Worm (Caenorhabditis elegans) whole organism, young adult: ENCODE measurements around the gene osta-2.
A peak's percentile ranks its signal among the peaks of the same experiment; 100 is the strongest.

Experiments
- B0019.2 ChIP-seq: fragments of 200-800 bp; sonication (Bioruptor generic); conservative IDR thresholded peaks from 2 replicates; pipeline ENCODE4 v1.3.6; 2022; ENCODE audit warnings: missing genetic modification reagents, missing genetic modification characterization, missing compliant biosample characterization
- B0336.3 ChIP-seq: fragments of 200-800 bp; sonication (Bioruptor generic); IDR thresholded peaks from 2 replicates; pipeline ENCODE4 v1.3.6; 2022; ENCODE audit warnings: missing genetic modification characterization, missing compliant biosample characterization
- C06A6.2 ChIP-seq: fragments of 200-800 bp; sonication (Bioruptor generic); conservative IDR thresholded peaks from 2 replicates; pipeline ENCODE4 v1.3.6; 2022; ENCODE audit warnings: missing genetic modification characterization, missing compliant biosample characterization
- C17E4.6 ChIP-seq: fragments of 200-800 bp; sonication (Bioruptor generic); IDR thresholded peaks from 2 replicates; pipeline ENCODE4 v1.3.6; 2022; ENCODE audit warnings: missing genetic modification reagents, missing genetic modification characterization, missing compliant biosample characterization
- F23B12.7 ChIP-seq: sonication (generic microtip); optimal IDR thresholded peaks from 2 replicates; lab custom pipeline; 2017; ENCODE audit warnings: missing genetic modification characterization, mild to moderate bottlenecking, missing compliant biosample characterization, antibody characterized with exemption, moderate library complexity; ENCODE audit not compliant: insufficient read depth
- F52B5.7 ChIP-seq: sonication (generic microtip); optimal IDR thresholded peaks from 2 replicates; lab custom pipeline; 2016; ENCODE audit warnings: mild to moderate bottlenecking, missing genetic modification characterization, missing compliant biosample characterization
- F55B11.4 ChIP-seq: sonication (generic microtip); optimal IDR thresholded peaks from 2 replicates; lab custom pipeline; 2016; ENCODE audit warnings: missing compliant biosample characterization, missing genetic modification characterization, borderline replicate concordance; ENCODE audit not compliant: insufficient read depth
- F57A8.1 ChIP-seq: fragments of 200-800 bp; sonication (Bioruptor generic); optimal IDR thresholded peaks from 2 replicates; lab custom pipeline; 2018; ENCODE audit warnings: mild to moderate bottlenecking, missing genetic modification characterization, moderate library complexity, missing compliant biosample characterization
- Y53F4B.3 ChIP-seq: fragments of 200-800 bp; sonication (Bioruptor generic); IDR thresholded peaks from 2 replicates; pipeline ENCODE4 v1.3.6; 2022; ENCODE audit warnings: missing genetic modification reagents, missing genetic modification characterization, missing compliant biosample characterization
- Y56A3A.18 ChIP-seq: fragments of 200-800 bp; sonication (Bioruptor generic); IDR thresholded peaks from 2 replicates; pipeline ENCODE4 v1.3.6; 2022; ENCODE audit warnings: missing genetic modification reagents, missing genetic modification characterization, missing compliant biosample characterization
- Y95B8A.8 ChIP-seq: fragments of 200-800 bp; sonication (Bioruptor generic); IDR thresholded peaks from 2 replicates; pipeline ENCODE4 v1.3.6; 2022; ENCODE audit warnings: missing genetic modification reagents, missing genetic modification characterization, missing compliant biosample characterization
- ZK185.1 ChIP-seq: sonication (generic microtip); optimal IDR thresholded peaks from 2 replicates; lab custom pipeline; 2016; ENCODE audit warnings: mild to moderate bottlenecking, missing genetic modification characterization, missing compliant biosample characterization; ENCODE audit not compliant: poor library complexity, severe bottlenecking
- ama-1 ChIP-seq, 3 experiments: fragments of 150-350 bp in 1 of 3; sonication (generic microtip) in 2 of 3; optimal IDR thresholded peaks; 2 replicates each; lab custom pipeline; 2014 to 2018; ENCODE audit warnings: missing biosample characterization in 2 of 3, missing genetic modification characterization in 2 of 3, missing genetic modification reagents in 2 of 3
- aptf-3 ChIP-seq: fragments of 200-800 bp; sonication (Bioruptor generic); IDR thresholded peaks from 2 replicates; pipeline ENCODE4 v1.3.6; 2022; ENCODE audit warnings: missing genetic modification characterization, missing compliant biosample characterization
- atf-7 ChIP-seq: sonication (generic microtip); optimal IDR thresholded peaks from 2 replicates; lab custom pipeline; 2017; ENCODE audit warnings: mild to moderate bottlenecking, missing genetic modification characterization, missing compliant biosample characterization
- attf-5 ChIP-seq: fragments of 200-800 bp; sonication (Bioruptor generic); optimal IDR thresholded peaks from 2 replicates; lab custom pipeline; 2018; ENCODE audit warnings: mild to moderate bottlenecking, missing genetic modification characterization, missing compliant biosample characterization
- attf-6 ChIP-seq: fragments of 200-800 bp; sonication (Bioruptor generic); IDR thresholded peaks from 2 replicates; pipeline ENCODE4 v1.3.6; 2022; ENCODE audit warnings: missing genetic modification reagents, missing genetic modification characterization, missing compliant biosample characterization
- cebp-1 ChIP-seq, 2 experiments: fragments of 200-800 bp in 1 of 2; sonication (Bioruptor generic) in 1 of 2; sonication (generic microtip) in 1 of 2; IDR thresholded peaks in 1 of 2; optimal IDR thresholded peaks in 1 of 2; 2 replicates each; pipeline versions ENCODE4 v1.3.6 to Lab custom; 2017 to 2022; ENCODE audit warnings: missing compliant biosample characterization in 2 of 2, missing genetic modification characterization in 2 of 2, mild to moderate bottlenecking in 1 of 2, missing genetic modification reagents in 1 of 2, moderate library complexity in 1 of 2
- ceh-27 ChIP-seq: fragments of 200-800 bp; sonication (Bioruptor generic); optimal IDR thresholded peaks from 2 replicates; lab custom pipeline; 2018; ENCODE audit warnings: mild to moderate bottlenecking, missing genetic modification characterization, moderate library complexity, missing compliant biosample characterization
- ceh-58 ChIP-seq: fragments of 200-800 bp; sonication (Bioruptor generic); IDR thresholded peaks from 2 replicates; pipeline ENCODE4 v1.3.6; 2022; ENCODE audit warnings: missing genetic modification characterization, missing compliant biosample characterization
- dox-1 ChIP-seq: fragments of 200-800 bp; sonication (Bioruptor generic); IDR thresholded peaks from 2 replicates; pipeline ENCODE4 v1.3.6; 2022; ENCODE audit warnings: missing genetic modification reagents, missing genetic modification characterization, missing compliant biosample characterization
- ekl-4 ChIP-seq: fragments of 200-800 bp; sonication (Bioruptor generic); IDR thresholded peaks from 2 replicates; pipeline ENCODE4 v1.3.6; 2022; ENCODE audit warnings: missing genetic modification reagents, missing genetic modification characterization, missing compliant biosample characterization
- him-1 ChIP-seq: sonication (generic microtip); optimal IDR thresholded peaks from 2 replicates; lab custom pipeline; 2016; ENCODE audit warnings: missing genotype, missing genetic modification reagents, missing genetic modification characterization, missing compliant biosample characterization
- hmg-20 ChIP-seq: fragments of 200-800 bp; sonication (Bioruptor generic); IDR thresholded peaks from 2 replicates; pipeline ENCODE4 v1.3.6; 2022; ENCODE audit warnings: missing genetic modification reagents, missing genetic modification characterization, missing compliant biosample characterization
- hrde-1 ChIP-seq: sonication (generic microtip); optimal IDR thresholded peaks from 2 replicates; lab custom pipeline; 2016; ENCODE audit warnings: missing genetic modification characterization, mild to moderate bottlenecking, missing compliant biosample characterization, moderate library complexity, missing genotype, missing genetic modification reagents, borderline replicate concordance
- hsf-1 ChIP-seq: fragments of 200-800 bp; sonication (Bioruptor generic); IDR thresholded peaks from 2 replicates; pipeline ENCODE4 v1.3.6; 2022; ENCODE audit warnings: missing genetic modification reagents, missing genetic modification characterization, missing compliant biosample characterization
- lag-1 ChIP-seq: fragments of 200-800 bp; sonication (Bioruptor generic); IDR thresholded peaks from 2 replicates; pipeline ENCODE4 v1.3.6; 2022; ENCODE audit warnings: missing genetic modification reagents, missing genetic modification characterization, missing compliant biosample characterization
- lin-26 ChIP-seq: fragments of 200-800 bp; sonication (Bioruptor generic); IDR thresholded peaks from 2 replicates; pipeline ENCODE4 v1.3.6; 2022; ENCODE audit warnings: missing genetic modification reagents, missing genetic modification characterization, missing compliant biosample characterization
- lin-35 ChIP-seq, 3 experiments: fragments of 150-350 bp in 2 of 3; sonication (generic microtip) in 1 of 3; optimal IDR thresholded peaks; 2 replicates each; lab custom pipeline; 2014 to 2018; ENCODE audit warnings: missing biosample characterization in 3 of 3, missing genetic modification characterization in 3 of 3, missing genetic modification reagents in 3 of 3
- lin-54 ChIP-seq: fragments of 200-800 bp; sonication (Bioruptor generic); optimal IDR thresholded peaks from 2 replicates; lab custom pipeline; 2018; ENCODE audit warnings: mild to moderate bottlenecking, missing genetic modification characterization, missing compliant biosample characterization
- lsy-27 ChIP-seq: sonication (generic microtip); optimal IDR thresholded peaks from 2 replicates; lab custom pipeline; 2017; ENCODE audit warnings: missing genetic modification characterization, mild to moderate bottlenecking, missing compliant biosample characterization, antibody characterized with exemption, missing genotype, borderline replicate concordance; ENCODE audit not compliant: insufficient read depth
- madf-6 ChIP-seq: fragments of 200-800 bp; sonication (Bioruptor generic); IDR thresholded peaks from 2 replicates; pipeline ENCODE4 v1.3.6; 2022; ENCODE audit warnings: missing genetic modification reagents, missing genetic modification characterization, missing compliant biosample characterization
- mes-4 ChIP-seq: sonication (generic microtip); optimal IDR thresholded peaks from 2 replicates; lab custom pipeline; 2016; ENCODE audit warnings: missing genotype, missing genetic modification characterization, missing compliant biosample characterization
- mxl-1 ChIP-seq: sonication (generic microtip); optimal IDR thresholded peaks from 2 replicates; lab custom pipeline; 2016; ENCODE audit warnings: missing genetic modification characterization, missing compliant biosample characterization
- nfyb-1 ChIP-seq: fragments of 200-800 bp; sonication (Bioruptor generic); IDR thresholded peaks from 2 replicates; pipeline ENCODE4 v1.3.6; 2022; ENCODE audit warnings: missing genetic modification reagents, missing genetic modification characterization, missing compliant biosample characterization
- nhr-179 ChIP-seq: sonication (generic microtip); optimal IDR thresholded peaks from 2 replicates; lab custom pipeline; 2016; ENCODE audit warnings: mild to moderate bottlenecking, missing genetic modification characterization, missing compliant biosample characterization
- pha-4 ChIP-seq: fragments of 150-350 bp; sonication (generic microtip); optimal IDR thresholded peaks from 2 replicates; lab custom pipeline; 2014; ENCODE audit warnings: missing biosample characterization, missing genetic modification reagents, missing genetic modification characterization
- rpc-1 ChIP-seq, 2 experiments: fragments of 150-350 bp in 1 of 2; sonication (generic microtip) in 1 of 2; optimal IDR thresholded peaks; 2 replicates each; lab custom pipeline; 2014 to 2018; ENCODE audit warnings: missing biosample characterization in 1 of 2, missing genetic modification characterization in 1 of 2, missing genetic modification reagents in 1 of 2, missing genotype in 1 of 2
- sdz-38 ChIP-seq: sonication (generic microtip); optimal IDR thresholded peaks from 2 replicates; lab custom pipeline; 2016; ENCODE audit warnings: missing genotype, missing genetic modification characterization, missing compliant biosample characterization
- sea-2 ChIP-seq: fragments of 200-800 bp; sonication (Bioruptor generic); IDR thresholded peaks from 2 replicates; pipeline ENCODE4 v1.3.6; 2022; ENCODE audit warnings: missing genetic modification characterization, missing compliant biosample characterization
- snpc-3.4 ChIP-seq: sonication (generic microtip); optimal IDR thresholded peaks from 2 replicates; lab custom pipeline; 2017; ENCODE audit warnings: missing genetic modification characterization, mild to moderate bottlenecking, missing compliant biosample characterization, antibody characterized with exemption, moderate library complexity, missing genotype, missing genetic modification reagents
- snpc-4 ChIP-seq, 5 experiments: fragments of 150-350 bp in 1 of 5; sonication (generic microtip) in 4 of 5; optimal IDR thresholded peaks; 2 replicates each; lab custom pipeline; 2014 to 2018; ENCODE audit warnings: missing genetic modification characterization in 5 of 5, missing biosample characterization in 3 of 5, antibody characterized with exemption in 2 of 5, mild to moderate bottlenecking in 2 of 5, missing compliant biosample characterization in 2 of 5, missing genotype in 2 of 5, moderate library complexity in 2 of 5, missing genetic modification reagents in 1 of 5
- ztf-26 ChIP-seq: sonication (generic microtip); optimal IDR thresholded peaks from 2 replicates; lab custom pipeline; 2017; ENCODE audit warnings: missing genetic modification characterization, missing compliant biosample characterization
- ztf-6 ChIP-seq: fragments of 200-800 bp; sonication (Bioruptor generic); IDR thresholded peaks from 2 replicates; pipeline ENCODE4 v1.3.6; 2022; ENCODE audit warnings: missing genetic modification reagents, missing genetic modification characterization, missing compliant biosample characterization

The osta-2 gene

DNA sequence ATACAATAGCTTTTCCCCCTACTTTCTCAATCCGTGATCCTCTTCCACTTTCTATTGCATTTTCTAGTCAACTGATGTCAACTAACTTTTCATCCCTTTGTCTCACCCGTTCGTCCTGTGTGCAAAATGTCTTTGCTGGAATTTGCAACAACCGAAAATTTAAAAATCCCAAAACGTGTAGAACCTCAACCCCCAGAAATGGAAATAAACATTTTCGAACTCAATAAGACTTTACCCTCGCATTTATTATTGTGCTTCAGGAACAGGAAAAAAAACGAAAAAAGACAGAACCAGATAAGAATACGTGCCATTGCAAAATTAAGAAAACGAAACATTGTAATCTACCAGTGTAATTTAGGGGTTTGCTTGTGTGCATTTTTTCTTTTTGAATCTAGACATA lies 4.6 kb downstream of the osta-2 start:
- TF ChIP-seq madf-6 = peak; percentile 40; the same call in 1 of the 2 replicates
- peak; percentile 43 for TF ChIP-seq F52B5.7 (tag; lab: Kevin White, UChicago)
- TF ChIP-seq ekl-4 (GFP tag; lab: Robert Waterston, UW) = peak; percentile 43; the same call in 1 of the 2 replicates
- TF ChIP-seq cebp-1 (GFP tag; IDR thresholded peaks at IDR 0.05; lab: Robert Waterston, UW) = no peak
- TF ChIP-seq cebp-1 (tag; optimal IDR thresholded peaks at IDR 0.05; lab: Kevin White, UChicago) = peak; percentile 24
- no peak for TF ChIP-seq attf-6
- peak; percentile 38; the same call in 1 of the 2 replicates for TF ChIP-seq lin-26 (GFP tag; lab: Robert Waterston, UW)
- TF ChIP-seq hmg-20 (GFP tag; lab: Robert Waterston, UW) = no peak
- no peak for TF ChIP-seq Y56A3A.18 (GFP tag; lab: Robert Waterston, UW)
- no peak for TF ChIP-seq sdz-38 (tag; lab: Kevin White, UChicago)
- TF ChIP-seq ama-1 (optimal IDR thresholded peaks at IDR 0.05; lab: Kevin White, UChicago) = no peak
- TF ChIP-seq ama-1 (GFP tag; optimal IDR thresholded peaks at IDR 0.05; lab: Kevin White, UChicago) = peak in 1 of 2 experiments; percentile 45
- TF ChIP-seq B0336.3 (GFP tag; lab: Robert Waterston, UW) = peak; percentile 60; the same call in 1 of the 2 replicates
- TF ChIP-seq hrde-1 = peak; percentile 68
- peak; percentile 3 for TF ChIP-seq him-1 (tag; lab: Kevin White, UChicago)
- peak; percentile 50 for TF ChIP-seq snpc-3.4
- no peak for TF ChIP-seq C17E4.6 (GFP tag; lab: Robert Waterston, UW)
- TF ChIP-seq lin-54 (GFP tag; lab: Kevin White, UChicago) = peak; percentile 20
- TF ChIP-seq ZK185.1 = peak; percentile 35
- TF ChIP-seq Y95B8A.8 = peak; percentile 63; the same call in 1 of the 2 replicates
- TF ChIP-seq snpc-4 (GFP tag; optimal IDR thresholded peaks at IDR 0.05; lab: Kevin White, UChicago) = peak; percentile 24
- TF ChIP-seq snpc-4 (tag; optimal IDR thresholded peaks at IDR 0.05; lab: Kevin White, UChicago) = peak in 1 of 4 experiments; percentile 30
- peak; percentile 58; the same call in 1 of the 2 replicates for TF ChIP-seq nfyb-1 (GFP tag; lab: Robert Waterston, UW)
- peak; percentile 67 for TF ChIP-seq hsf-1 (GFP tag; lab: Robert Waterston, UW)

DNA sequence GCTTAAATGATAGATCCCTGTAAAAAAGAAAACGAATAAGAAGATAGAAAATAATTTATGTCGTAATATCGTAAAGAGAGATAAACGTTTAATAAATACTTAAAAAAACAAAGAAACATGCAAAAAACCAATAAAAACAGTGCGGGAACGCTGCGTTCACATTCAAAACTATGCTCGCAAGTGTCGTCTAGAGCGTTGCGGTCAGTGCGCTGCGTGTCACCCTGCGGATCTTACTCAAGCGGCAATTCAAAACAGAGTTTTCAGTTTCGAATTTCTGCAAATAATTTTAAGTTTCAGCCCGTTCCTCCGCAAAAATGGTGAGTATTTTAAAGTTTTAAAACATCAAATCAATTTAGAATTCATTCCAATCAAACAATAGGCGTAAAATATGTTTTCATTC lies 7.3 kb downstream of the osta-2 start, which contains the start of the genes tiar-1 and lelo-4:
tiar-1 (minus strand) TSS at position 17 of the 400 bp plus-strand sequence.
lelo-4 (plus strand) TSS at position 118 of the 400 bp plus-strand sequence.
- TF ChIP-seq lin-35 (GFP tag; optimal IDR thresholded peaks at IDR 0.05; lab: Kevin White, UChicago) (peak in 1 of 3 experiments; percentile 62), C06A6.2 (GFP tag; lab: Robert Waterston, UW) (no peak), mxl-1 (tag; lab: Kevin White, UChicago) (no peak), aptf-3 (no peak), him-1 (tag; lab: Kevin White, UChicago) (no peak), lag-1 (GFP tag; lab: Robert Waterston, UW) (no peak), ztf-6 (GFP tag; lab: Robert Waterston, UW) (no peak), F57A8.1 (GFP tag; lab: Kevin White, UChicago) (no peak), ztf-26 (tag; lab: Kevin White, UChicago) (no peak), atf-7 (tag; lab: Kevin White, UChicago) (no peak), nhr-179 (tag; lab: Kevin White, UChicago) (no peak), attf-5 (GFP tag; lab: Kevin White, UChicago) (peak; percentile 64), lin-54 (GFP tag; lab: Kevin White, UChicago) (peak; percentile 93), F23B12.7 (tag; lab: Kevin White, UChicago) (peak; percentile 86), sea-2 (GFP tag; lab: Robert Waterston, UW) (no peak), Y53F4B.3 (GFP tag; lab: Robert Waterston, UW) (no peak), ceh-58 (GFP tag; lab: Robert Waterston, UW) (no peak), B0019.2 (no peak), madf-6 (peak; percentile 53; the same call in 1 of the 2 replicates), ZK185.1 (peak; percentile 29), snpc-3.4 (peak; percentile 72), F55B11.4 (no peak), pha-4 (tag; lab: Kevin White, UChicago) (no peak), rpc-1 (optimal IDR thresholded peaks at IDR 0.05; lab: Kevin White, UChicago) (no peak), rpc-1 (tag; optimal IDR thresholded peaks at IDR 0.05; lab: Kevin White, UChicago) (no peak), B0336.3 (GFP tag; lab: Robert Waterston, UW) (no peak), ceh-27 (GFP tag; lab: Kevin White, UChicago) (peak; percentile 78), dox-1 (peak; percentile 47; the same call in 1 of the 2 replicates), lsy-27 (tag; lab: Kevin White, UChicago) (peak; percentile 48), hrde-1 (no peak), mes-4 (tag; lab: Kevin White, UChicago) (no peak)
